Worm (Caenorhabditis elegans) whole organism, late embryonic: ENCODE measurements around the gene F41F3.3.

Source experiments
- ama-1 ChIP-seq: fragments of 150-350 bp; optimal IDR thresholded peaks from 2 replicates; lab custom pipeline; 2014
- ceh-30 ChIP-seq: fragments of 150-350 bp; optimal IDR thresholded peaks from 2 replicates; lab custom pipeline; 2014; ENCODE audit warnings: missing biosample characterization, missing genetic modification characterization
- ceh-34 ChIP-seq: sonication (generic microtip); optimal IDR thresholded peaks from 2 replicates; lab custom pipeline; 2016; ENCODE audit warnings: mild to moderate bottlenecking, missing genetic modification characterization, missing compliant biosample characterization
- dmd-4 ChIP-seq: sonication (generic microtip); optimal IDR thresholded peaks from 2 replicates; lab custom pipeline; 2016; ENCODE audit warnings: borderline replicate concordance, missing genetic modification characterization, missing compliant biosample characterization
- fkh-10 ChIP-seq: fragments of 150-350 bp; optimal IDR thresholded peaks from 2 replicates; lab custom pipeline; 2014; ENCODE audit warnings: missing biosample characterization, missing genetic modification reagents, missing genetic modification characterization
- madf-2 ChIP-seq: sonication (generic microtip); optimal IDR thresholded peaks from 2 replicates; lab custom pipeline; 2017; ENCODE audit warnings: missing genetic modification characterization, missing compliant biosample characterization
- nhr-11 ChIP-seq: fragments of 150-350 bp; optimal IDR thresholded peaks from 2 replicates; lab custom pipeline; 2014; ENCODE audit warnings: missing biosample characterization, missing genetic modification characterization
- pag-3 ChIP-seq: sonication (generic microtip); optimal IDR thresholded peaks from 2 replicates; lab custom pipeline; 2016; ENCODE audit warnings: missing compliant biosample characterization, missing genetic modification characterization, borderline replicate concordance
- pha-2 ChIP-seq: sonication (generic microtip); optimal IDR thresholded peaks from 2 replicates; lab custom pipeline; 2017; ENCODE audit warnings: mild to moderate bottlenecking, missing genetic modification characterization, missing compliant biosample characterization
- pqm-1 ChIP-seq: sonication (generic microtip); optimal IDR thresholded peaks from 2 replicates; lab custom pipeline; 2016; ENCODE audit warnings: missing genetic modification characterization, missing compliant biosample characterization
- ref-2 ChIP-seq: sonication (generic microtip); optimal IDR thresholded peaks from 2 replicates; lab custom pipeline; 2016; ENCODE audit warnings: missing genetic modification characterization, missing compliant biosample characterization
- sox-4 ChIP-seq: sonication (generic microtip); optimal IDR thresholded peaks from 2 replicates; lab custom pipeline; 2017; ENCODE audit warnings: mild to moderate bottlenecking, missing genetic modification characterization, inconsistent platforms, missing compliant biosample characterization
- unc-86 ChIP-seq: sonication (generic microtip); optimal IDR thresholded peaks from 2 replicates; lab custom pipeline; 2016; ENCODE audit warnings: missing genetic modification characterization, missing compliant biosample characterization

- TF ChIP-seq fkh-10 (GFP tag; lab: Kevin White, UChicago), result no peak
- TF ChIP-seq nhr-11 (tag; lab: Kevin White, UChicago), result no peak
- no peak for TF ChIP-seq ceh-30 (tag; lab: Kevin White, UChicago)
- TF ChIP-seq dmd-4 (tag; lab: Kevin White, UChicago), result no peak
- no peak for TF ChIP-seq ceh-34 (tag; lab: Kevin White, UChicago)
- no peak for TF ChIP-seq sox-4
- no peak for TF ChIP-seq unc-86 (tag; lab: Kevin White, UChicago)
- TF ChIP-seq madf-2, result no peak
- no peak for TF ChIP-seq pqm-1 (tag; lab: Kevin White, UChicago)
- no peak for TF ChIP-seq pag-3
- TF ChIP-seq ama-1, result no peak
- TF ChIP-seq ref-2 (tag; lab: Kevin White, UChicago), result no peak
- no peak for TF ChIP-seq pha-2
Measured at ce11 chrV:4628517-4628930, 19.5 kb downstream of the F41F3.3 start, which contains the start of gene pmt-2.
